Worm (Caenorhabditis elegans): Measurements from ENCODE around the gene sre-19.

Gene sre-19

DNA sequence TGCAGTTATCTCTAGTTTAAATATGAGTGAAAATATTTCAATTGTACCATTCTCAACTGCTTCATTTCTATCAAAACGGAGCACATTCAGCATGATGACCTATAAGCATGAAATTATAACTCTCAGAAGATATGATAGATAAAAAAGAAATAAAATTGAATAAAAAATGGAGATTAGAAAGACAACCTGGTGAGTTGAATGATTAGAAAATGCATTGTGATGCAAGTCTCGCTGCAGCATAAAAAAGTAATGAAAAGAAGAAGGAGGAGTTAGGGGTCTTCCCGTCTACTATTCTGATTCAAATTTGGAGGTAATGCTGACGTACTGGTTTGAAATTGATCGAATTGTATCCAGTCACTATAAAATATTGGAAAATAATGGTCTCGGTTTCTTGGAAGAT lies 6.0 kb upstream of the sre-19 start, which contains the start of gene sre-15:
Gene sre-15 (minus strand): TSS at position 101 of the 400 bp plus-strand sequence.
- no peak for TF ChIP-seq dpl-1 (GFP tag; optimal IDR thresholded peaks at IDR 0.05)
- no peak for TF ChIP-seq Y75B8A.6 (GFP tag; IDR thresholded peaks at IDR 0.05)
- TF ChIP-seq php-3 (GFP tag; IDR thresholded peaks at IDR 0.05) = no peak
- no peak for TF ChIP-seq tag-97 (GFP tag; IDR thresholded peaks at IDR 0.05)
- TF ChIP-seq lin-39 (tag; optimal IDR thresholded peaks at IDR 0.05) = no peak
- no peak for TF ChIP-seq nhr-11 (tag; optimal IDR thresholded peaks at IDR 0.05)
- TF ChIP-seq dve-1 (tag; optimal IDR thresholded peaks at IDR 0.05; ENCODE audit: insufficient read depth) = no peak
- TF ChIP-seq lin-38 (GFP tag; IDR thresholded peaks at IDR 0.05) = no peak
- TF ChIP-seq nhr-28 (tag; optimal IDR thresholded peaks at IDR 0.05) = no peak
- no peak for TF ChIP-seq spr-3 (GFP tag; optimal IDR thresholded peaks at IDR 0.05)
- TF ChIP-seq spr-1 (tag; optimal IDR thresholded peaks at IDR 0.05) = no peak
- TF ChIP-seq arid-1 (GFP tag; conservative IDR thresholded peaks at IDR 0.05) = no peak
- no peak for TF ChIP-seq lsy-2 (tag; optimal IDR thresholded peaks at IDR 0.05)
- no peak for TF ChIP-seq nhr-10 (tag; optimal IDR thresholded peaks at IDR 0.05)
- TF ChIP-seq dmd-8 (GFP tag; IDR thresholded peaks at IDR 0.05) = no peak

ce11 chrIV:12236011-12236410 lies 2.7 kb downstream of the sre-19 start, which contains the start of gene sre-16:
Gene sre-16, minus strand, starts transcription at chrIV:12236111.
- TF ChIP-seq nhr-48 (tag; optimal IDR thresholded peaks at IDR 0.05) (no peak), nhr-102 (tag; optimal IDR thresholded peaks at IDR 0.05) (no peak), nhr-6 (tag; optimal IDR thresholded peaks at IDR 0.05) (no peak), lim-7 (GFP tag; IDR thresholded peaks at IDR 0.05) (no peak), T26A8.4 (GFP tag; IDR thresholded peaks at IDR 0.05) (no peak), hif-1 (tag; optimal IDR thresholded peaks at IDR 0.05) (no peak), egl-43 (GFP tag; IDR thresholded peaks at IDR 0.05) (no peak), tag-97 (GFP tag; IDR thresholded peaks at IDR 0.05) (no peak), duxl-1 (tag; optimal IDR thresholded peaks at IDR 0.05; ENCODE audit: poor library complexity) (no peak), mes-2 (tag; optimal IDR thresholded peaks at IDR 0.05; ENCODE audit: poor library complexity, severe bottlenecking) (no peak), D1046.2 (GFP tag; IDR thresholded peaks at IDR 0.05) (no peak), ceh-62 (tag; optimal IDR thresholded peaks at IDR 0.05) (no peak), zfp-2 (tag; optimal IDR thresholded peaks at IDR 0.05) (no peak), nhr-11 (tag; optimal IDR thresholded peaks at IDR 0.05) (no peak), fkh-10 (GFP tag; optimal IDR thresholded peaks at IDR 0.05) (no peak), zip-11 (GFP tag; IDR thresholded peaks at IDR 0.05) (no peak), daf-8 (GFP tag; IDR thresholded peaks at IDR 0.05) (no peak), snpc-1.2 (GFP tag; IDR thresholded peaks at IDR 0.05) (no peak), nhr-111 (GFP tag; optimal IDR thresholded peaks at IDR 0.05) (no peak), ces-1 (GFP tag; optimal IDR thresholded peaks at IDR 0.05) (no peak)

- TF ChIP-seq lin-13 (GFP tag; optimal IDR thresholded peaks at IDR 0.05) = no peak
- no peak for TF ChIP-seq saeg-2 (GFP tag; IDR thresholded peaks at IDR 0.05)
- TF ChIP-seq hlh-30 (tag; optimal IDR thresholded peaks at IDR 0.05; ENCODE audit: insufficient read depth) = no peak
- no peak for TF ChIP-seq lin-15B (tag; optimal IDR thresholded peaks at IDR 0.05)
- no peak for TF ChIP-seq nhr-25 (tag; optimal IDR thresholded peaks at IDR 0.05; ENCODE audit: borderline replicate concordance, insufficient read depth)
- TF ChIP-seq F44E2.7 (GFP tag; IDR thresholded peaks at IDR 0.05) = no peak
- TF ChIP-seq vab-7 (GFP tag; IDR thresholded peaks at IDR 0.05) = no peak
- TF ChIP-seq nhr-42 (GFP tag; IDR thresholded peaks at IDR 0.05) = no peak
- no peak for TF ChIP-seq lin-39 (tag; optimal IDR thresholded peaks at IDR 0.05)
- no peak for TF ChIP-seq jun-1 (tag; optimal IDR thresholded peaks at IDR 0.05)
- no peak for TF ChIP-seq unc-39 (tag; optimal IDR thresholded peaks at IDR 0.05)
- TF ChIP-seq gei-8 (GFP tag; optimal IDR thresholded peaks at IDR 0.05) = no peak
Measured at ce11 chrIV:12229679-12230078, 9.1 kb downstream of the sre-19 start, which contains the start of gene sre-18. Gene sre-18, minus strand, starts transcription at chrIV:12229779.
